Worm (Caenorhabditis elegans) whole organism, midembryonic: ENCODE data around the gene pgp-7.

Experiments used
- T22C8.4 ChIP-seq: fragments of 200-800 bp; sonication (Bioruptor generic); IDR thresholded peaks from 2 replicates; pipeline ENCODE4 v1.3.6; 2022; ENCODE audit warnings: missing genetic modification characterization, missing compliant biosample characterization
- cog-1 ChIP-seq: sonication (generic microtip); optimal IDR thresholded peaks from 2 replicates; lab custom pipeline; 2016; ENCODE audit warnings: missing genetic modification characterization, missing compliant biosample characterization
- flt-1 ChIP-seq: fragments of 200-800 bp; sonication (Bioruptor generic); IDR thresholded peaks from 2 replicates; pipeline ENCODE4 v1.3.6; 2022; ENCODE audit warnings: missing genetic modification characterization, missing compliant biosample characterization
- klf-2 ChIP-seq: fragments of 200-800 bp; sonication (Bioruptor generic); conservative IDR thresholded peaks from 2 replicates; pipeline ENCODE4 v1.3.6; 2022; ENCODE audit warnings: missing genetic modification reagents, missing genetic modification characterization, missing compliant biosample characterization
- med-1 ChIP-seq: sonication (generic microtip); optimal IDR thresholded peaks from 2 replicates; lab custom pipeline; 2017; ENCODE audit warnings: missing genetic modification characterization, mild to moderate bottlenecking, missing compliant biosample characterization, antibody characterized with exemption, missing genetic modification reagents; ENCODE audit not compliant: insufficient read depth
- ref-1 ChIP-seq: fragments of 200-800 bp; sonication (Bioruptor generic); conservative IDR thresholded peaks from 2 replicates; pipeline ENCODE4 v1.3.6; 2022; ENCODE audit warnings: missing genetic modification reagents, missing genetic modification characterization, missing compliant biosample characterization
- tab-1 ChIP-seq: fragments of 200-800 bp; sonication (Bioruptor generic); IDR thresholded peaks from 2 replicates; pipeline ENCODE4 v1.3.6; 2022; ENCODE audit warnings: missing genetic modification characterization, missing compliant biosample characterization
- ztf-23 ChIP-seq: fragments of 200-800 bp; sonication (Bioruptor generic); IDR thresholded peaks from 2 replicates; pipeline ENCODE4 v1.3.6; 2022; ENCODE audit warnings: missing genetic modification reagents, missing genetic modification characterization, missing compliant biosample characterization
- ztf-29 ChIP-seq: fragments of 200-800 bp; sonication (Bioruptor generic); IDR thresholded peaks from 2 replicates; pipeline ENCODE4 v1.3.6; 2022; ENCODE audit warnings: missing genetic modification reagents, missing genetic modification characterization, missing compliant biosample characterization

pgp-7 gene

ce11 chrX:10870137-10870536 lies at the start of gene pgp-7:
Gene pgp-7, minus strand, starts transcription at chrX:10870237.
- no peak for TF ChIP-seq flt-1 (GFP tag; lab: Robert Waterston, UW)
- TF ChIP-seq klf-2 (GFP tag; lab: Robert Waterston, UW), result no peak
- no peak for TF ChIP-seq ztf-29 (GFP tag; lab: Robert Waterston, UW)
- no peak for TF ChIP-seq tab-1 (GFP tag; lab: Robert Waterston, UW)
- TF ChIP-seq ztf-23 (GFP tag; lab: Robert Waterston, UW), result no peak
- TF ChIP-seq cog-1 (tag; lab: Kevin White, UChicago), result no peak
- no peak for TF ChIP-seq ref-1 (GFP tag; lab: Robert Waterston, UW)
- no peak for TF ChIP-seq med-1 (GFP tag; lab: Kevin White, UChicago)
- TF ChIP-seq T22C8.4, result no peak

ce11 chrX:10919613-10920012 lies 49.6 kb upstream of the pgp-7 start, which contains the start of gene nstp-9:
Gene nstp-9, minus strand, starts transcription at chrX:10919713.
- TF ChIP-seq cog-1 (tag; lab: Kevin White, UChicago), result no peak
- no peak for TF ChIP-seq ztf-29 (GFP tag; lab: Robert Waterston, UW)
- no peak for TF ChIP-seq T22C8.4
- no peak for TF ChIP-seq tab-1 (GFP tag; lab: Robert Waterston, UW)
- TF ChIP-seq med-1 (GFP tag; lab: Kevin White, UChicago), result no peak
- no peak for TF ChIP-seq ztf-23 (GFP tag; lab: Robert Waterston, UW)
- TF ChIP-seq flt-1 (GFP tag; lab: Robert Waterston, UW), result no peak
- TF ChIP-seq klf-2 (GFP tag; lab: Robert Waterston, UW), result no peak
- no peak for TF ChIP-seq ref-1 (GFP tag; lab: Robert Waterston, UW)

- no peak for TF ChIP-seq klf-2 (GFP tag; lab: Robert Waterston, UW)
- no peak for TF ChIP-seq ref-1 (GFP tag; lab: Robert Waterston, UW)
- no peak for TF ChIP-seq ztf-23 (GFP tag; lab: Robert Waterston, UW)
- TF ChIP-seq flt-1 (GFP tag; lab: Robert Waterston, UW), result no peak
- TF ChIP-seq med-1 (GFP tag; lab: Kevin White, UChicago), result no peak
- no peak for TF ChIP-seq cog-1 (tag; lab: Kevin White, UChicago)
- TF ChIP-seq T22C8.4, result no peak
- no peak for TF ChIP-seq ztf-29 (GFP tag; lab: Robert Waterston, UW)
Observed at ce11 chrX:10916194-10916593, 46.2 kb upstream of the pgp-7 start.

- TF ChIP-seq ztf-29 (GFP tag; lab: Robert Waterston, UW) (no peak), flt-1 (GFP tag; lab: Robert Waterston, UW) (no peak), klf-2 (GFP tag; lab: Robert Waterston, UW) (no peak), med-1 (GFP tag; lab: Kevin White, UChicago) (no peak), cog-1 (tag; lab: Kevin White, UChicago) (no peak), ref-1 (GFP tag; lab: Robert Waterston, UW) (no peak), T22C8.4 (no peak), tab-1 (GFP tag; lab: Robert Waterston, UW) (no peak), ztf-23 (GFP tag; lab: Robert Waterston, UW) (no peak)
Observed at ce11 chrX:10914421-10915277, 44.6 kb upstream of the pgp-7 start.

ce11 chrX:10913981-10914380 lies 43.9 kb upstream of the pgp-7 start, which contains the start of gene F47B10.9:
Gene F47B10.9, minus strand, starts transcription at chrX:10914081.
- no peak for TF ChIP-seq flt-1 (GFP tag; lab: Robert Waterston, UW)
- no peak for TF ChIP-seq med-1 (GFP tag; lab: Kevin White, UChicago)
- TF ChIP-seq ref-1 (GFP tag; lab: Robert Waterston, UW), result no peak
- TF ChIP-seq klf-2 (GFP tag; lab: Robert Waterston, UW), result no peak
- TF ChIP-seq ztf-23 (GFP tag; lab: Robert Waterston, UW), result no peak
- no peak for TF ChIP-seq T22C8.4
- TF ChIP-seq tab-1 (GFP tag; lab: Robert Waterston, UW), result no peak
- no peak for TF ChIP-seq ztf-29 (GFP tag; lab: Robert Waterston, UW)
- no peak for TF ChIP-seq cog-1 (tag; lab: Kevin White, UChicago)

ce11 chrX:10910716-10911115 lies 40.7 kb upstream of the pgp-7 start, which contains the start of gene F47B10.8:
Gene F47B10.8, minus strand, starts transcription at chrX:10910816.
- no peak for TF ChIP-seq ref-1 (GFP tag; lab: Robert Waterston, UW)

ce11 chrX:10909661-10910060 lies 39.6 kb upstream of the pgp-7 start:
- TF ChIP-seq tab-1 (GFP tag; lab: Robert Waterston, UW), result no peak
- no peak for TF ChIP-seq T22C8.4
- TF ChIP-seq cog-1 (tag; lab: Kevin White, UChicago), result no peak
- no peak for TF ChIP-seq med-1 (GFP tag; lab: Kevin White, UChicago)
- no peak for TF ChIP-seq ztf-29 (GFP tag; lab: Robert Waterston, UW)
- TF ChIP-seq ztf-23 (GFP tag; lab: Robert Waterston, UW), result no peak
- TF ChIP-seq flt-1 (GFP tag; lab: Robert Waterston, UW), result no peak
- no peak for TF ChIP-seq ref-1 (GFP tag; lab: Robert Waterston, UW)
- TF ChIP-seq klf-2 (GFP tag; lab: Robert Waterston, UW), result no peak

ce11 chrX:10907418-10907817 lies 37.4 kb upstream of the pgp-7 start:
- TF ChIP-seq med-1 (GFP tag; lab: Kevin White, UChicago) (no peak), cog-1 (tag; lab: Kevin White, UChicago) (no peak), T22C8.4 (no peak), klf-2 (GFP tag; lab: Robert Waterston, UW) (no peak), tab-1 (GFP tag; lab: Robert Waterston, UW) (no peak), ref-1 (GFP tag; lab: Robert Waterston, UW) (no peak), flt-1 (GFP tag; lab: Robert Waterston, UW) (no peak), ztf-29 (GFP tag; lab: Robert Waterston, UW) (no peak), ztf-23 (GFP tag; lab: Robert Waterston, UW) (no peak)

ce11 chrX:10903416-10903815 lies 33.4 kb upstream of the pgp-7 start:
- TF ChIP-seq cog-1 (tag; lab: Kevin White, UChicago) (no peak), ztf-23 (GFP tag; lab: Robert Waterston, UW) (no peak), flt-1 (GFP tag; lab: Robert Waterston, UW) (no peak), ztf-29 (GFP tag; lab: Robert Waterston, UW) (no peak), T22C8.4 (no peak), med-1 (GFP tag; lab: Kevin White, UChicago) (no peak), tab-1 (GFP tag; lab: Robert Waterston, UW) (no peak), klf-2 (GFP tag; lab: Robert Waterston, UW) (no peak), ref-1 (GFP tag; lab: Robert Waterston, UW) (no peak)
